Worm (Caenorhabditis elegans) whole organism, early embryonic: ENCODE data around the gene grd-2.

ENCODE experiments used
- B0310.2 ChIP-seq: sonication (generic microtip); optimal IDR thresholded peaks from 2 replicates; lab custom pipeline; 2016; ENCODE audit warnings: mild to moderate bottlenecking, missing genetic modification characterization, missing compliant biosample characterization
- F13C5.2 ChIP-seq: sonication (generic microtip); optimal IDR thresholded peaks from 2 replicates; lab custom pipeline; 2017; ENCODE audit warnings: mild to moderate bottlenecking, missing genetic modification characterization, inconsistent platforms, missing compliant biosample characterization
- aly-1 ChIP-seq: sonication (generic microtip); optimal IDR thresholded peaks from 2 replicates; lab custom pipeline; 2016; ENCODE audit warnings: missing genetic modification characterization, missing compliant biosample characterization
- ama-1 ChIP-seq: fragments of 150-350 bp; optimal IDR thresholded peaks from 2 replicates; lab custom pipeline; 2014
- ceh-13 ChIP-seq: fragments of 200-800 bp; sonication (Bioruptor generic); optimal IDR thresholded peaks from 2 replicates; lab custom pipeline; 2018; ENCODE audit warnings: mild to moderate bottlenecking, missing genetic modification characterization, missing compliant biosample characterization
- ceh-36 ChIP-seq: sonication (generic microtip); optimal IDR thresholded peaks from 2 replicates; lab custom pipeline; 2016; ENCODE audit warnings: missing genetic modification characterization, inconsistent platforms, missing compliant biosample characterization
- ets-7 ChIP-seq: sonication (generic microtip); optimal IDR thresholded peaks from 2 replicates; lab custom pipeline; 2016; ENCODE audit warnings: missing genotype, missing genetic modification characterization, missing compliant biosample characterization
- flt-1 ChIP-seq: fragments of 200-800 bp; sonication (Bioruptor generic); IDR thresholded peaks from 2 replicates; pipeline ENCODE4 v1.3.6; 2022; ENCODE audit warnings: missing genetic modification characterization, missing compliant biosample characterization
- hmbx-1 ChIP-seq: sonication (generic microtip); optimal IDR thresholded peaks from 2 replicates; lab custom pipeline; 2016; ENCODE audit warnings: mild to moderate bottlenecking, missing genetic modification characterization, missing compliant biosample characterization
- hmg-4 ChIP-seq: fragments of 200-800 bp; sonication (Bioruptor generic); optimal IDR thresholded peaks from 2 replicates; lab custom pipeline; 2018; ENCODE audit warnings: mild to moderate bottlenecking, missing genetic modification characterization, missing compliant biosample characterization
- hnd-1 ChIP-seq: sonication (generic microtip); optimal IDR thresholded peaks from 2 replicates; lab custom pipeline; 2016; ENCODE audit warnings: missing genetic modification characterization, missing compliant biosample characterization
- pes-1 ChIP-seq: fragments of 200-800 bp; sonication (Bioruptor generic); IDR thresholded peaks from 2 replicates; pipeline ENCODE4 v1.3.6; 2022; ENCODE audit warnings: missing genetic modification reagents, missing genetic modification characterization, missing compliant biosample characterization
- scrt-1 ChIP-seq: fragments of 200-800 bp; sonication (Bioruptor generic); IDR thresholded peaks from 2 replicates; pipeline ENCODE4 v1.3.6; 2022; ENCODE audit warnings: missing genetic modification characterization, missing compliant biosample characterization
- sea-1 ChIP-seq: fragments of 200-800 bp; sonication (Bioruptor generic); conservative IDR thresholded peaks from 2 replicates; pipeline ENCODE4 v1.3.6; 2022; ENCODE audit warnings: missing genetic modification characterization, missing compliant biosample characterization
- tbx-11 ChIP-seq: fragments of 200-800 bp; sonication (Bioruptor generic); IDR thresholded peaks from 2 replicates; pipeline ENCODE4 v1.3.6; 2022; ENCODE audit warnings: missing genetic modification characterization, missing compliant biosample characterization
- tbx-37 ChIP-seq: fragments of 200-800 bp; sonication (Bioruptor generic); conservative IDR thresholded peaks from 2 replicates; pipeline ENCODE4 v1.3.6; 2022; ENCODE audit warnings: missing genetic modification reagents, missing genetic modification characterization, missing compliant biosample characterization
- tra-4 ChIP-seq: sonication (generic microtip); optimal IDR thresholded peaks from 2 replicates; lab custom pipeline; 2017; ENCODE audit warnings: missing genetic modification characterization, missing compliant biosample characterization

grd-2 gene

DNA sequence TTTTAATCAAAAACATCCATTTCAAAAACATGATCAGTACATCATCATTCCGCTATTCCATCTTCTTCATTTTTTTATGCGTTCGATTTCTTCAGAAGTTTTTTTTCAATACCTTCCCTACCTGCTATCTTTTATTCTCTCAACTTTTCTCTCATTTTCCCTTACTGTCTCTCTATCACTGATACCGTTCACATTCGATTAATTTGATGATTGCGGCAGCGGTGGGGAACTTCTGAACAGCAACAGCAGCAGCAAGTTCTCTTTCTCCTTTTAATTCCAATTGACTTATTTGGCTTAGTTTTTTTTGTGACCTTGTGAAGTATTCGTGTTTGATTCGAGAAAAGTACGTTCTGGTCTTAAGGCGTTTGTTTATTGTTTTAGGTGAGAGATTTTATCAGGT is 39.3 kb downstream of the grd-2 start:
- no peak for TF ChIP-seq aly-1 (tag; lab: Kevin White, UChicago)
- no peak for TF ChIP-seq hnd-1 (tag; lab: Kevin White, UChicago)
- no peak for TF ChIP-seq ceh-36
- TF ChIP-seq F13C5.2 (tag; lab: Kevin White, UChicago) = no peak
- TF ChIP-seq tbx-37 (GFP tag; lab: Robert Waterston, UW) = no peak
- TF ChIP-seq hmg-4 (GFP tag; lab: Kevin White, UChicago) = no peak
- TF ChIP-seq flt-1 (GFP tag; lab: Robert Waterston, UW) = no peak
- no peak for TF ChIP-seq scrt-1 (GFP tag; lab: Robert Waterston, UW)
- no peak for TF ChIP-seq pes-1 (GFP tag; lab: Robert Waterston, UW)
- TF ChIP-seq ceh-13 = no peak
- TF ChIP-seq tra-4 (tag; lab: Kevin White, UChicago) = no peak
- no peak for TF ChIP-seq sea-1 (GFP tag; lab: Robert Waterston, UW)
- TF ChIP-seq ets-7 = no peak
- no peak for TF ChIP-seq tbx-11 (GFP tag; lab: Robert Waterston, UW)
- TF ChIP-seq B0310.2 (tag; lab: Kevin White, UChicago) = no peak
- TF ChIP-seq ama-1 (lab: Kevin White, UChicago) = no peak
- TF ChIP-seq hmbx-1 = no peak

DNA sequence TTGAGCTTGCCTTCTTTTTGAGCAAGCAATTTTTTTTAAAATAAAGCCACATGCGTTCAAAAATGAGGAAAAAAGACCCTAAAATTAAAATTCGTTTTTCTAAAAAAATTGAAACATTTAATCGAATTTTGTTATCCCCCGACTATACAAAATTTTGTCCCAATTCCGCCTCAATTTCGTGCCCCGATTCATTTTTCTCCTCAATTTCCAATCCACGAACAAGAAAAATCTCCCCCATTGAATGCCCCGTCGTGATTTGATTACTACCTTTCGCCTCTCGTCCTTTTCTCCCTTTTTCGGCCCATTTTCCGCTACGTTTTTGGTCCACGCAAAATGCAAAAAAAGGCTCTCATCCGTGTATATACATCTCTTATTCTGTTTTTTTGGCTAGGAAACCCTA is 42.3 kb downstream of the grd-2 start:
- TF ChIP-seq scrt-1 (GFP tag; lab: Robert Waterston, UW) = no peak
- TF ChIP-seq B0310.2 (tag; lab: Kevin White, UChicago) = no peak
- no peak for TF ChIP-seq ets-7
- no peak for TF ChIP-seq tbx-37 (GFP tag; lab: Robert Waterston, UW)
- TF ChIP-seq pes-1 (GFP tag; lab: Robert Waterston, UW) = no peak
- no peak for TF ChIP-seq aly-1 (tag; lab: Kevin White, UChicago)
- no peak for TF ChIP-seq sea-1 (GFP tag; lab: Robert Waterston, UW)
- no peak for TF ChIP-seq ama-1 (lab: Kevin White, UChicago)
- TF ChIP-seq F13C5.2 (tag; lab: Kevin White, UChicago) = no peak

DNA sequence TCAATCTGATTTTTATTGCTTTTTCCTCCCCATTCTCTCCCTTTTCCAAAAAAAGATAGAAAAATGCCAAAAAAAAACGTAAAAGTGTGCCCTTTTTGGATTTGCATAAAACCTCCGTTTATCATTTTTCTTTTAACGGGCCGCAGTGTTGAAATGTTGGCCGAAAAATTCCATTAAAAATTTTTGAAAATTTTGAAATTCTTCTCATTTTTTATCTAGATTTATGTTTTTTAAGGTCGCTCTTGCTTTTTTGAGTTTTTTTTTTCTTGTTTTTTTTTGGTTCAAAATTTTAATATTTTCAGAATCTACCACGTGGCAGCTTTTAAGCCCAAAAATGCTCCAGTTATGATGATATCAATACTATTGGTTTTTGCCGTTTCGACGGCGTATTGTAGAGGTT is 44.8 kb downstream of the grd-2 start, which contains the start of gene mnr-1:
Gene mnr-1, plus strand, starts transcription at position 301 of the 400 bp plus-strand sequence.
- TF ChIP-seq B0310.2 (tag; lab: Kevin White, UChicago) (no peak), tbx-37 (GFP tag; lab: Robert Waterston, UW) (no peak), hnd-1 (tag; lab: Kevin White, UChicago) (no peak), tbx-11 (GFP tag; lab: Robert Waterston, UW) (no peak), F13C5.2 (tag; lab: Kevin White, UChicago) (no peak), sea-1 (GFP tag; lab: Robert Waterston, UW) (no peak), ama-1 (lab: Kevin White, UChicago) (no peak), ceh-13 (no peak), aly-1 (tag; lab: Kevin White, UChicago) (no peak)

DNA sequence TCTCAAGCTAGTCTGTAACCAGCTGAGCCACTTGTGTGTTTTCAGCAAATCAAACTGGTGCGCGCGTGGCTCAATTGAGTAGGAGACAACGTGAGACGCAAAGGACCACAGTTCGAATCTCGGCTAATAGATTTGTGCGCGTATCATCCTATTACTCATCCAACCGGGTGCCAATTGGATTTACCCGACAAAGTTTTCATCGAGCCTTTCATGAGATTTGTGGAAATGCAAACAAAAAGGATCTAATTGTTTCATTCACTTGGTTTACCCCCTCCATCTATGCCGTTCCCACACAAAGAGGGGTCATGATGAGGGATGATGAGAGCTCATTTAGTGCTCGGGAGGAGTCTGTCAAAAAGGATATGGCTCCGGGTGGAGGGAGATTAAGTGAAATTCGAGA is 45.6 kb downstream of the grd-2 start:
- TF ChIP-seq ceh-13 (no peak), pes-1 (GFP tag; lab: Robert Waterston, UW) (no peak), ama-1 (lab: Kevin White, UChicago) (no peak), ets-7 (no peak), ceh-36 (no peak), tbx-11 (GFP tag; lab: Robert Waterston, UW) (no peak), tra-4 (tag; lab: Kevin White, UChicago) (no peak), hmg-4 (GFP tag; lab: Kevin White, UChicago) (no peak), aly-1 (tag; lab: Kevin White, UChicago) (no peak), sea-1 (GFP tag; lab: Robert Waterston, UW) (no peak), tbx-37 (GFP tag; lab: Robert Waterston, UW) (no peak), F13C5.2 (tag; lab: Kevin White, UChicago) (no peak), scrt-1 (GFP tag; lab: Robert Waterston, UW) (no peak), B0310.2 (tag; lab: Kevin White, UChicago) (no peak), flt-1 (GFP tag; lab: Robert Waterston, UW) (no peak), hmbx-1 (no peak), hnd-1 (tag; lab: Kevin White, UChicago) (no peak)

DNA sequence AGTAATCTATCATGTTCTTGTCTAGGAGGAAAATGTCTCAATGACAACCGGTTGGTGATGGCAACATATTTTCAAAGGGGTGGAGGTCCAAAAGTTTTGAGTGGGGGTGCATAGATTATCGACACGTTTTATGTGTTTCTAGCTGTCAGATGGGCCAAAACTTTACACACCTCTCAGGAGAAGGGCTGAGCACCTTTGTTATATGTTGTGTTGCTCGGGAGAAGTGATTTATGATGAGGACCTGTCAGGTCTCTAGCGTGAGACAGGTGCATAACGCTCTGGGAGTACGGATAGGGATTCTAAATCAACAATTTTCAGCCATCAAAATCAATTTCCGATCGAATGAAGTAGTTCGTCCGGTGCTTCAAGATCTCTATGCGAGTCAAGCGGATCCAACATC is 47.0 kb downstream of the grd-2 start:
- TF ChIP-seq B0310.2 (tag; lab: Kevin White, UChicago) (no peak), hmbx-1 (no peak), ceh-13 (no peak), ama-1 (lab: Kevin White, UChicago) (no peak), tra-4 (tag; lab: Kevin White, UChicago) (no peak), ceh-36 (no peak), pes-1 (GFP tag; lab: Robert Waterston, UW) (no peak), tbx-37 (GFP tag; lab: Robert Waterston, UW) (no peak), flt-1 (GFP tag; lab: Robert Waterston, UW) (no peak), hmg-4 (GFP tag; lab: Kevin White, UChicago) (no peak), ets-7 (no peak), aly-1 (tag; lab: Kevin White, UChicago) (no peak), tbx-11 (GFP tag; lab: Robert Waterston, UW) (no peak), sea-1 (GFP tag; lab: Robert Waterston, UW) (no peak), scrt-1 (GFP tag; lab: Robert Waterston, UW) (no peak), hnd-1 (tag; lab: Kevin White, UChicago) (no peak), F13C5.2 (tag; lab: Kevin White, UChicago) (no peak)

DNA sequence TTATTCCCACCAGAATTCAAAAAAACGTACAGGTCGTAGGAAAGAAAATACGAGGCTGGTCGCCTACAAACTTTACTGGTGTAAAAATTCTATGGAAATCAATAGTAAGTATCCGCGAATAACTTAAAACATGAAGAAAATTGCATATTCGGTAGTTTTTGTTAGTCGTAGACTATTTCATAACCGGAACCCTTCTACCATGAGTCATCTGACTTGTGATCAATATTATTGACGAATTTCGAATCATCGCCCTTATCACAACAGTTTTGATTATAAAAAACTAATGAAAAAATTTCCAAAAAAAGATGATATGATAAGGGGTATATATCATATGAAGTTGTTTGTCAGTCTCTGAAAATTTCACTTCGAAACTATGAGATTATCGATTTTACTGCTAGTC is 50.4 kb downstream of the grd-2 start, which contains the start of gene W01F3.2:
Gene W01F3.2, plus strand, starts transcription at position 301 of the 400 bp plus-strand sequence.
- TF ChIP-seq hmg-4 (GFP tag; lab: Kevin White, UChicago) (no peak), hmbx-1 (no peak), F13C5.2 (tag; lab: Kevin White, UChicago) (no peak), scrt-1 (GFP tag; lab: Robert Waterston, UW) (no peak), ama-1 (lab: Kevin White, UChicago) (no peak), tbx-11 (GFP tag; lab: Robert Waterston, UW) (no peak), pes-1 (GFP tag; lab: Robert Waterston, UW) (no peak)

DNA sequence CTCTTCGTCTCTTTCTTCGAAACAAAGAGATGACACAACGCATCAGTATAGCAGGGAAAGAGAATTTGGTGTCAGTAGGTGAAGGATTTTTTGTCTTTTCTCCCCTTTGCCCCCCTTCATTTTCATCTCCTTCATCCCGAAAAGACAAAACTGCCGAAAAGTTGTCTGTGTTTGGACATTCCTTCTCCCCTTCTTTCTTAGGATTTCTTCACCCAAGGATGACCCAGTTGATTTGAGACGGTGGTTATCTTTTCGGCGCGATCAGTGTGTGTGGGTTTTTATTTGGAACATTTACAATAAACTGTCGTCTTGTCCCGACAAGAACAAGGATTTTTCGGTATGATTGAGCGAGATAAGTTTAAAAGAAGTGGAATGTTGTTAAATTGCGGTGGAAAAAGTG is 52.9 kb downstream of the grd-2 start:
- no peak for TF ChIP-seq B0310.2 (tag; lab: Kevin White, UChicago)
- no peak for TF ChIP-seq hnd-1 (tag; lab: Kevin White, UChicago)
